Worm (Caenorhabditis elegans): ENCODE data around the gene srh-296.

DNA sequence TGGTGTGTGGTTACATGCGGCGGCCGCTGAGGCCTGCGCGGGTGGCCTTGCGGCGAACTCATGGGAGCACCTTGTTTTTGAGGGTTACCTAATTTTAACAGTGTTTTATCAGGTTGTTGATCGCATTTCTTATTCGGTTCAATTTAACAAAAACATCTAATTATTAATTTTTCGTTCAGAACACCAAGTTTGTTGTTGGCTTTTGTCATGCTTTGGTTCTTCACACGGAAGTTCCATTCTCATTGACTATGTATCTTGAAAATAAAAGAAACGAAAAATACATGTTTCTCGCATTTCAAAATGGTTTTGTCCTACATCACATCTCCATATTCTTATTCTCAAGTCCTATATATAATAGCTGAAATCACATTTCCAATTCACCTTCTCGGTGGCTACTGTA lies 20.0 kb upstream of the srh-296 start, which contains the start of gene srh-290:
- TF ChIP-seq nhr-20 (tag; optimal IDR thresholded peaks at IDR 0.05) (no peak), nhr-19 (GFP tag; conservative IDR thresholded peaks at IDR 0.05) (no peak), nhr-237 (tag; optimal IDR thresholded peaks at IDR 0.05) (no peak)
